Worm (Caenorhabditis elegans): Measurements from ENCODE around the gene F58G1.8.

DNA sequence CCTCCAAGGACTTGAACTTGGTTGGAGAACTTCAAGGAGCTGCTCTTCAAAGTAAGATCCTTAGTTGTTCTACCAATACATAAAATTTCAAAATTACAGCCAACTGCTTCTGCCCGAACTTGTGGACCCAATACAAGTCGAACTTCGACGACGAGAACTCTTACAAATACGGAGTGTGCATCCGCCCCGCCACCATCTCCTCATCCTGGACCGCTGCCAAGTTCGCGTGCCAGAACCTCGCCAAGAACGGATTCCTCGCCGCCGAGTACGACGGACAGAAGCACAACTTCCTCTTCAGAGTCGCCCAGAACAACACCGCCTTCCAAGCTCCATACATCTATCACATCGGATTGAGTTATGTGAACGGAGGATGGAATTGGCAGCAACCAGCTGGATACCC, 28.8 kb downstream of the F58G1.8 start:
- TF ChIP-seq ama-1 (optimal IDR thresholded peaks at IDR 0.05) = no peak
- no peak for TF ChIP-seq ama-1 (GFP tag; optimal IDR thresholded peaks at IDR 0.05)
- no peak for TF ChIP-seq nhr-80 (tag; optimal IDR thresholded peaks at IDR 0.05)
- no peak for TF ChIP-seq unc-62 (GFP tag; optimal IDR thresholded peaks at IDR 0.05)
- TF ChIP-seq tlf-1 (GFP tag; optimal IDR thresholded peaks at IDR 0.05) = no peak
- no peak for TF ChIP-seq F57C9.4 (tag; optimal IDR thresholded peaks at IDR 0.05)
- no peak for TF ChIP-seq dpff-1 (tag; optimal IDR thresholded peaks at IDR 0.05)
- no peak for TF ChIP-seq ztf-22 (GFP tag; optimal IDR thresholded peaks at IDR 0.05)
- no peak for TF ChIP-seq lin-35 (GFP tag; optimal IDR thresholded peaks at IDR 0.05)
- TF ChIP-seq tbx-9 (tag; optimal IDR thresholded peaks at IDR 0.05; ENCODE audit: borderline replicate concordance) = no peak
- no peak for TF ChIP-seq lsl-1 (GFP tag; optimal IDR thresholded peaks at IDR 0.05)
- no peak for TF ChIP-seq pha-4 (tag; optimal IDR thresholded peaks at IDR 0.05)
- no peak for TF ChIP-seq snpc-1.3 (tag; optimal IDR thresholded peaks at IDR 0.05; ENCODE audit: insufficient read depth)
- TF ChIP-seq ZK185.1 (tag; optimal IDR thresholded peaks at IDR 0.05; ENCODE audit: poor library complexity, severe bottlenecking) = no peak

All from whole organism, young adult.